Worm (Caenorhabditis elegans) whole organism, L3 larva: ENCODE results near the gene srw-7.

ENCODE experiments used
- elt-2 ChIP-seq: sonication (generic microtip); optimal IDR thresholded peaks from 2 replicates; lab custom pipeline; 2016; ENCODE audit warnings: missing genetic modification reagents, mild to moderate bottlenecking, missing genetic modification characterization, missing compliant biosample characterization
- fos-1 ChIP-seq: fragments of 150-350 bp; optimal IDR thresholded peaks from 2 replicates; lab custom pipeline; 2014; ENCODE audit warnings: missing biosample characterization, missing genetic modification characterization

DNA sequence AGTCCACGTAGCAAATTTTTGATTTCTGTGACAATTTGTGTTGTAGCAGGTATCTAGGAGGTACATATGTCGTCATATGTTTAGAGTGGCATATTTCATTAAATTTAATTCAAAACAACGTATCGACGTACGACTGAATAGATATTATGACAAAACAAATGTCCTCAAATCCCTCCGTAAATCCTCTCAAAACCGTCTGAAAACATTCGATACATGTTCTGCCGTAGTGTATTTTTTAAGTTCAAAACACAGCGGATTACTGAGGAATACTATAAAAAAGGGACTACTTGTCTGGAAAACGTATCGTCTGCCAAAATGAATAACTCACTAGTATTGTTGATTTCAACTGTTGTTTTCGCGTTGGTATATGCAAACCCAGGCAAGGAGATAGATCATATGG, 37.8 kb upstream of the srw-7 start, which contains the start of gene R08E5.4:
- TF ChIP-seq fos-1 (tag; lab: Kevin White, UChicago): no peak
- no peak for TF ChIP-seq elt-2 (tag; lab: Kevin White, UChicago)
